Fruit fly (Drosophila melanogaster) whole organism, embryonic: ENCODE data around the gene CG14100.
A peak's percentile ranks its signal among the peaks of the same experiment; 100 is the strongest.

Experiments used
- Adf1 ChIP-seq: fragments of 200-800 bp; sonication (Bioruptor generic); IDR thresholded peaks from 2 replicates; pipeline ENCODE4 v1.3.6; 2022; ENCODE audit warnings: missing biosample characterization, missing genetic modification characterization
- B-H2 ChIP-seq: fragments of 200-800 bp; sonication (Bioruptor generic); optimal IDR thresholded peaks from 2 replicates; lab custom pipeline; 2018; ENCODE audit warnings: missing biosample characterization, mild to moderate bottlenecking, missing genetic modification characterization
- Blimp-1 ChIP-seq: fragments of 200-800 bp; sonication (Bioruptor generic); optimal IDR thresholded peaks from 3 replicates; lab custom pipeline; 2018; ENCODE audit warnings: missing biosample characterization, missing genetic modification characterization, mild to moderate bottlenecking, moderate library complexity, missing genetic modification reagents
- BtbVII ChIP-seq: fragments of 200-800 bp; sonication (Bioruptor generic); optimal IDR thresholded peaks from 3 replicates; lab custom pipeline; 2017; ENCODE audit warnings: missing biosample characterization, mild to moderate bottlenecking, missing genetic modification characterization
- CG12104 ChIP-seq: fragments of 200-800 bp; sonication (Bioruptor generic); optimal IDR thresholded peaks from 3 replicates; lab custom pipeline; 2016; ENCODE audit warnings: missing biosample characterization, missing genetic modification characterization
- CG15011 ChIP-seq: fragments of 200-800 bp; sonication (Bioruptor generic); optimal IDR thresholded peaks from 3 replicates; lab custom pipeline; 2018; ENCODE audit warnings: missing biosample characterization, mild to moderate bottlenecking, missing genetic modification characterization
- CG2116 ChIP-seq: fragments of 200-800 bp; sonication (Bioruptor generic); optimal IDR thresholded peaks from 3 replicates; lab custom pipeline; 2018; ENCODE audit warnings: missing biosample characterization, mild to moderate bottlenecking, missing genetic modification characterization
- CG31388 ChIP-seq: fragments of 200-800 bp; sonication (Bioruptor generic); optimal IDR thresholded peaks from 2 replicates; lab custom pipeline; 2016; ENCODE audit warnings: missing biosample characterization, missing genetic modification characterization
- CG31441 ChIP-seq: fragments of 200-800 bp; sonication (Bioruptor generic); IDR thresholded peaks from 2 replicates; pipeline ENCODE4 v1.3.6; 2022; ENCODE audit warnings: missing biosample characterization, missing genetic modification characterization
- CG32767 ChIP-seq: fragments of 200-800 bp; sonication (Bioruptor generic); IDR thresholded peaks from 2 replicates; pipeline ENCODE4 v1.3.6; 2022; ENCODE audit warnings: missing biosample characterization, missing genetic modification characterization
- CG32772 ChIP-seq: fragments of 200-800 bp; sonication (Bioruptor generic); IDR thresholded peaks from 2 replicates; pipeline ENCODE4 v1.3.6; 2022; ENCODE audit warnings: missing biosample characterization, missing genetic modification characterization
- CG33557 ChIP-seq: fragments of 200-800 bp; sonication (Bioruptor generic); optimal IDR thresholded peaks from 2 replicates; lab custom pipeline; 2019; ENCODE audit warnings: missing biosample characterization, mild to moderate bottlenecking, missing genetic modification characterization, moderate library complexity
- CG34422 ChIP-seq: fragments of 200-800 bp; sonication (Bioruptor generic); IDR thresholded peaks from 3 replicates; pipeline ENCODE4 v1.3.6; 2022; ENCODE audit warnings: missing biosample characterization, missing genetic modification characterization
- CG6272 ChIP-seq: fragments of 200-800 bp; sonication (Bioruptor generic); IDR thresholded peaks from 2 replicates; pipeline ENCODE4 v1.3.6; 2022; ENCODE audit warnings: missing biosample characterization, missing genetic modification characterization
- CG6654 ChIP-seq: fragments of 200-800 bp; sonication (Bioruptor generic); optimal IDR thresholded peaks from 2 replicates; lab custom pipeline; 2017; ENCODE audit warnings: missing biosample characterization, mild to moderate bottlenecking, missing genetic modification characterization
- CG7928 ChIP-seq: fragments of 200-800 bp; sonication (Bioruptor generic); optimal IDR thresholded peaks from 2 replicates; lab custom pipeline; 2017; ENCODE audit warnings: missing biosample characterization, mild to moderate bottlenecking, missing genetic modification characterization
- CG9932 ChIP-seq: fragments of 200-800 bp; sonication (Bioruptor generic); IDR thresholded peaks from 2 replicates; pipeline ENCODE4 v1.3.6; 2022; ENCODE audit warnings: missing biosample characterization, missing genetic modification characterization
- CTCF ChIP-seq: fragments of 200-800 bp; sonication (Bioruptor generic); optimal IDR thresholded peaks from 2 replicates; lab custom pipeline; 2017; ENCODE audit warnings: missing biosample characterization, mild to moderate bottlenecking, missing genetic modification characterization, moderate library complexity
- CrebB ChIP-seq: fragments of 200-800 bp; sonication (Bioruptor generic); optimal IDR thresholded peaks from 3 replicates; lab custom pipeline; 2018; ENCODE audit warnings: missing biosample characterization, mild to moderate bottlenecking, missing genetic modification characterization
- Dad ChIP-seq: fragments of 200-800 bp; sonication (Bioruptor generic); optimal IDR thresholded peaks from 3 replicates; lab custom pipeline; 2016; ENCODE audit warnings: missing biosample characterization, missing genetic modification characterization
- Dfd ChIP-seq, 2 experiments: fragments of >200 bp; optimal IDR thresholded peaks; 2 replicates each; lab custom pipeline; 2017; ENCODE audit warnings: missing biosample characterization in 2 of 2, missing genetic modification characterization in 2 of 2
- Gsc ChIP-seq: fragments of 200-800 bp; sonication (Bioruptor generic); IDR thresholded peaks from 2 replicates; pipeline ENCODE4 v1.3.6; 2022; ENCODE audit warnings: missing biosample characterization, missing genetic modification characterization
- HLH54F ChIP-seq: fragments of 200-800 bp; sonication (Bioruptor generic); optimal IDR thresholded peaks from 3 replicates; lab custom pipeline; 2016; ENCODE audit warnings: missing biosample characterization, missing genetic modification characterization
- Lim3 ChIP-seq: fragments of 200-800 bp; sonication (Bioruptor generic); IDR thresholded peaks from 2 replicates; pipeline ENCODE4 v1.3.6; 2022; ENCODE audit warnings: missing biosample characterization, missing genetic modification characterization
- Meics ChIP-seq: fragments of 200-800 bp; sonication (Bioruptor generic); optimal IDR thresholded peaks from 2 replicates; lab custom pipeline; 2017; ENCODE audit warnings: missing biosample characterization, mild to moderate bottlenecking, missing genetic modification characterization
- Nf-YA ChIP-seq: fragments of 200-800 bp; sonication (Bioruptor generic); IDR thresholded peaks from 2 replicates; pipeline ENCODE4 v1.3.6; 2022; ENCODE audit warnings: missing biosample characterization, missing genetic modification characterization
- Optix ChIP-seq: fragments of 200-800 bp; sonication (Bioruptor generic); IDR thresholded peaks from 3 replicates; pipeline ENCODE4 v1.3.6; 2022; ENCODE audit warnings: missing biosample characterization, missing genetic modification characterization
- Side ChIP-seq: fragments of 200-800 bp; sonication (Bioruptor generic); optimal IDR thresholded peaks from 2 replicates; lab custom pipeline; 2016; ENCODE audit warnings: missing biosample characterization, missing genetic modification characterization
- abd-A ChIP-seq: fragments of 200-800 bp; sonication (Bioruptor generic); optimal IDR thresholded peaks from 3 replicates; lab custom pipeline; 2019; ENCODE audit warnings: missing biosample characterization, mild to moderate bottlenecking, missing genetic modification characterization, moderate library complexity
- ap ChIP-seq: fragments of 200-800 bp; sonication (Bioruptor generic); IDR thresholded peaks from 2 replicates; pipeline ENCODE4 v1.3.6; 2022; ENCODE audit warnings: missing biosample characterization, missing genetic modification characterization
- chinmo ChIP-seq: fragments of 200-800 bp; sonication (Bioruptor generic); IDR thresholded peaks from 4 replicates; pipeline ENCODE4 v1.3.6; 2022; ENCODE audit warnings: missing biosample characterization, missing genetic modification characterization; ENCODE audit not compliant: partially characterized antibody
- crol ChIP-seq: fragments of 200-800 bp; sonication (Bioruptor generic); IDR thresholded peaks from 2 replicates; pipeline ENCODE4 v1.3.6; 2022; ENCODE audit warnings: missing biosample characterization, missing genetic modification characterization
- dmrt11E ChIP-seq: fragments of 200-800 bp; sonication (Bioruptor generic); optimal IDR thresholded peaks from 3 replicates; lab custom pipeline; 2018; ENCODE audit warnings: missing biosample characterization, mild to moderate bottlenecking, missing genetic modification characterization, moderate library complexity
- ems ChIP-seq: fragments of 200-800 bp; sonication (Bioruptor generic); optimal IDR thresholded peaks from 3 replicates; lab custom pipeline; 2016; ENCODE audit warnings: missing biosample characterization, missing genetic modification characterization
- fd102C ChIP-seq: fragments of 200-800 bp; sonication (Bioruptor generic); optimal IDR thresholded peaks from 2 replicates; lab custom pipeline; 2018; ENCODE audit warnings: missing biosample characterization, mild to moderate bottlenecking, missing genetic modification characterization, moderate library complexity
- fru ChIP-seq: fragments of >200 bp; optimal IDR thresholded peaks from 2 replicates; lab custom pipeline; 2017
- ftz-f1 ChIP-seq: fragments of 200-800 bp; sonication (Bioruptor generic); optimal IDR thresholded peaks from 2 replicates; lab custom pipeline; 2016; ENCODE audit warnings: missing biosample characterization, missing genetic modification characterization
- hbn ChIP-seq: fragments of 200-800 bp; sonication (Bioruptor generic); IDR thresholded peaks from 2 replicates; pipeline ENCODE4 v1.3.6; 2022; ENCODE audit warnings: missing biosample characterization, missing genetic modification characterization; ENCODE audit not compliant: partially characterized antibody
- hkb ChIP-seq, 2 experiments: fragments of 200-800 bp in 1 of 2; fragments of >200 bp in 1 of 2; sonication (Bioruptor generic) in 1 of 2; IDR thresholded peaks in 1 of 2; optimal IDR thresholded peaks in 1 of 2; 2 replicates each; pipeline versions ENCODE4 v1.3.6 to Lab custom; 2017 to 2022; ENCODE audit warnings: missing biosample characterization in 1 of 2, missing genetic modification characterization in 1 of 2
- inv ChIP-seq: fragments of 200-800 bp; sonication (Bioruptor generic); IDR thresholded peaks from 2 replicates; pipeline ENCODE4 v1.3.6; 2022; ENCODE audit warnings: missing biosample characterization, missing genetic modification characterization; ENCODE audit not compliant: partially characterized antibody
- lola ChIP-seq, 3 experiments: fragments of >200 bp in 2 of 3; fragments of 200-800 bp in 1 of 3; sonication (Bioruptor generic) in 1 of 3; optimal IDR thresholded peaks; 2 replicates each; lab custom pipeline; 2017 to 2019; ENCODE audit warnings: missing biosample characterization in 3 of 3, missing genetic modification characterization in 3 of 3, mild to moderate bottlenecking in 1 of 3, moderate library complexity in 1 of 3
- mld ChIP-seq: fragments of 200-800 bp; sonication (Bioruptor generic); IDR thresholded peaks from 3 replicates; pipeline ENCODE4 v1.3.6; 2022; ENCODE audit warnings: missing biosample characterization, missing genetic modification characterization; ENCODE audit not compliant: partially characterized antibody
- peb ChIP-seq: fragments of 200-800 bp; sonication (Bioruptor generic); IDR thresholded peaks from 2 replicates; pipeline ENCODE4 v1.3.6; 2022; ENCODE audit warnings: missing biosample characterization, missing genetic modification characterization
- psq ChIP-seq: fragments of 200-800 bp; sonication (Bioruptor generic); optimal IDR thresholded peaks from 2 replicates; lab custom pipeline; 2017; ENCODE audit warnings: missing biosample characterization, missing genetic modification characterization
- pum ChIP-seq: fragments of 200-800 bp; sonication (Bioruptor generic); optimal IDR thresholded peaks from 2 replicates; lab custom pipeline; 2016; ENCODE audit warnings: missing biosample characterization, missing genetic modification characterization
- seq ChIP-seq: fragments of 200-800 bp; sonication (Bioruptor generic); IDR thresholded peaks from 2 replicates; pipeline ENCODE4 v1.3.6; 2022; ENCODE audit warnings: missing biosample characterization, missing genetic modification characterization
- sim ChIP-seq: fragments of 200-800 bp; sonication (Bioruptor generic); IDR thresholded peaks from 2 replicates; pipeline ENCODE4 v1.3.6; 2022; ENCODE audit warnings: missing biosample characterization, missing genetic modification characterization
- tap ChIP-seq: fragments of 200-800 bp; optimal IDR thresholded peaks from 3 replicates; lab custom pipeline; 2019; ENCODE audit warnings: missing biosample characterization, mild to moderate bottlenecking, missing genetic modification characterization, moderate library complexity
- unc-4 ChIP-seq: fragments of 200-800 bp; sonication (Bioruptor generic); IDR thresholded peaks from 2 replicates; pipeline ENCODE4 v1.3.6; 2022; ENCODE audit warnings: missing biosample characterization, missing genetic modification characterization; ENCODE audit not compliant: partially characterized antibody
- vfl ChIP-seq: fragments of 200-800 bp; sonication (Bioruptor generic); optimal IDR thresholded peaks from 2 replicates; lab custom pipeline; 2016; ENCODE audit warnings: missing biosample characterization, missing genetic modification characterization
- zen ChIP-seq: fragments of 200-800 bp; sonication (Bioruptor generic); optimal IDR thresholded peaks from 3 replicates; lab custom pipeline; 2018; ENCODE audit warnings: missing biosample characterization, mild to moderate bottlenecking, missing genetic modification characterization, moderate library complexity

Gene CG14100

DNA sequence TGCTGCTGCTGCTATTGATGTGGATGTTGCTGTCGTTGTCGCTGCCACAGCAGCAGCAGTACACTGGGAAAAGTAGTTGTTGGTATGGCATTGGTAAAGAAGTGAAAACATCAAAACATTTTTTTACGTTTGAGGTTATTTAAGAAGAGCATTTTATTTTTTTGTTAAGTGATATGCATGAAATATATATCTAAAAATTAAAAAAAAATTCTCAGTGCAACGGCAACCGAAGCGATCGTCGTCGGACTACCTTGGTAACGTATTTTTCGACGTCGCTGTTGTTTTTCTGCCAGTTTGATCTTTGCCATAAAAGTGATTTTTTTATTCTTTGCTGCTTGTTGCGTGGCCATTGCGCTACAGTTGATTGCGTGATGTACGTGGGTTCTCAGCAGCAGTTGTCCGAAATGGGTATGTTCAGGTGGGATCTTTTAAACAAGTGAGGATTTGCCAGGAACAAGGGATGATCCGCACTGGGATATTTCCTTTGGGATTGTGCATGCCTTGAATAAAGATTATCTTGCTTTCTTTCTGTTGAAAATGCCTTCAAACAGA, 29.6 kb downstream of the CG14100 start (continued):
- TF ChIP-seq sim = peak; percentile 83; the same call in 1 of the 2 replicates
- peak; percentile 97 for TF ChIP-seq CG33557 (GFP tag; lab: Kevin White, UChicago)
- TF ChIP-seq seq = peak; percentile 94
- peak; percentile 67 for TF ChIP-seq CG7928 (GFP tag; lab: Kevin White, UChicago)
- TF ChIP-seq Side = peak; percentile 92
- TF ChIP-seq Meics (GFP tag; lab: Kevin White, UChicago) = peak; percentile 93
- TF ChIP-seq peb = peak; percentile 86
- no peak for TF ChIP-seq Gsc (GFP tag; lab: Robert Waterston, UW)
- peak; percentile 95 for TF ChIP-seq B-H2 (GFP tag; lab: Kevin White, UChicago)
- peak; percentile 99 for TF ChIP-seq fd102C (GFP tag; lab: Kevin White, UChicago)
- peak; percentile 90 for TF ChIP-seq HLH54F (GFP tag; lab: Kevin White, UChicago)
- TF ChIP-seq pum (GFP tag; lab: Kevin White, UChicago) = peak; percentile 94
- peak; percentile 73 for TF ChIP-seq CG6654 (GFP tag; lab: Kevin White, UChicago)
- peak; percentile 95 for TF ChIP-seq CG31441 (GFP tag; lab: Robert Waterston, UW)
- TF ChIP-seq Lim3 (GFP tag; lab: Robert Waterston, UW) = peak; percentile 83; the same call in 1 of the 2 replicates
- TF ChIP-seq CG2116 (GFP tag; lab: Kevin White, UChicago) = peak; percentile 68
- peak; percentile 91 for TF ChIP-seq CG32767
- TF ChIP-seq Nf-YA (GFP tag; lab: Robert Waterston, UW) = peak; percentile 86
- TF ChIP-seq CG15011 (GFP tag; lab: Kevin White, UChicago) = peak; percentile 90
- no peak for TF ChIP-seq unc-4
- peak; percentile 91 for TF ChIP-seq vfl (GFP tag; lab: Kevin White, UChicago)
- peak; percentile 53 for TF ChIP-seq crol (GFP tag; lab: Robert Waterston, UW)
- peak; percentile 84 for TF ChIP-seq CG6272
- peak; percentile 90 for TF ChIP-seq Dad (GFP tag; lab: Kevin White, UChicago)
- TF ChIP-seq CG32772 (GFP tag; lab: Robert Waterston, UW) = peak; percentile 94
- peak; percentile 93 for TF ChIP-seq Blimp-1 (GFP tag; lab: Kevin White, UChicago)
- TF ChIP-seq CG34422 (GFP tag; lab: Robert Waterston, UW) = peak; percentile 96
- peak in 1 of 3 experiments; percentile 97 for TF ChIP-seq lola (GFP tag; optimal IDR thresholded peaks at IDR 0.05; lab: Kevin White, UChicago)
- TF ChIP-seq abd-A (tag; lab: Kevin White, UChicago) = peak; percentile 28
- TF ChIP-seq chinmo = 0 out of 4 replicates have a peak, but pooled peaks have one; percentile 70
- TF ChIP-seq zen (tag; lab: Kevin White, UChicago) = peak; percentile 99
- peak; percentile 92 for TF ChIP-seq ems
- TF ChIP-seq hbn (GFP tag; lab: Robert Waterston, UW) = no peak
- TF ChIP-seq BtbVII = peak; percentile 90
- peak; percentile 93 for TF ChIP-seq CG12104 (GFP tag; lab: Kevin White, UChicago)
- peak; percentile 47 for TF ChIP-seq CTCF
- TF ChIP-seq mld (GFP tag; lab: Robert Waterston, UW) = no peak
- TF ChIP-seq ap (GFP tag; lab: Robert Waterston, UW) = peak; percentile 91
- peak; percentile 96 for TF ChIP-seq CG9932
- peak; percentile 62 for TF ChIP-seq ftz-f1 (GFP tag; lab: Kevin White, UChicago)
- peak; percentile 98 for TF ChIP-seq dmrt11E (tag; lab: Kevin White, UChicago)
- peak; percentile 94 for TF ChIP-seq Optix (GFP tag; lab: Robert Waterston, UW)
- TF ChIP-seq inv (GFP tag; lab: Robert Waterston, UW) = no peak
- peak; percentile 90 for TF ChIP-seq CG31388
- TF ChIP-seq tap = peak; percentile 92
- peak; percentile 82 for TF ChIP-seq psq (GFP tag; lab: Kevin White, UChicago)
- peak; percentile 88 for TF ChIP-seq Adf1 (GFP tag; lab: Robert Waterston, UW)
- no peak for TF ChIP-seq hkb (optimal IDR thresholded peaks at IDR 0.05; lab: Kevin White, UChicago)
- peak; percentile 97 for TF ChIP-seq hkb (GFP tag; IDR thresholded peaks at IDR 0.05; lab: Robert Waterston, UW)
- no peak for TF ChIP-seq fru (lab: Kevin White, UChicago)
- TF ChIP-seq Dfd (GFP tag; optimal IDR thresholded peaks at IDR 0.05; lab: Kevin White, UChicago) = no peak
- peak; percentile 91 for TF ChIP-seq CrebB (tag; lab: Kevin White, UChicago)
